Fruit fly (Drosophila melanogaster) whole organism, wandering third instar larva: ENCODE data around the gene CG14410.

Experiments
- Abd-B ChIP-seq: fragments of >200 bp; optimal IDR thresholded peaks from 2 replicates; lab custom pipeline; 2017; ENCODE audit warnings: missing biosample characterization, missing genetic modification characterization
- CG32264 ChIP-seq: fragments of 200-800 bp; sonication (Bioruptor generic); optimal IDR thresholded peaks from 2 replicates; lab custom pipeline; 2016; ENCODE audit warnings: missing biosample characterization, missing genetic modification characterization
- CG9705 ChIP-seq: fragments of 200-800 bp; sonication (Bioruptor generic); optimal IDR thresholded peaks from 2 replicates; lab custom pipeline; 2018; ENCODE audit warnings: missing biosample characterization, mild to moderate bottlenecking, missing genetic modification characterization
- CrebA ChIP-seq: fragments of 200-800 bp; sonication (Bioruptor generic); optimal IDR thresholded peaks from 2 replicates; lab custom pipeline; 2016; ENCODE audit warnings: missing biosample characterization, mild to moderate bottlenecking, missing genetic modification characterization, borderline replicate concordance
- Dfd ChIP-seq: fragments of >200 bp; optimal IDR thresholded peaks from 2 replicates; lab custom pipeline; 2017; ENCODE audit warnings: missing biosample characterization, missing genetic modification characterization
- Dif ChIP-seq: fragments of 200-275, 200-300 bp; sonication (Bioruptor generic); optimal IDR thresholded peaks from 2 replicates; lab custom pipeline; 2018; ENCODE audit warnings: missing biosample characterization, missing genetic modification characterization; ENCODE audit not compliant: partially characterized antibody
- HLH106 ChIP-seq: fragments of 200-800 bp; optimal IDR thresholded peaks from 3 replicates; lab custom pipeline; 2019; ENCODE audit warnings: missing biosample characterization, mild to moderate bottlenecking, missing genetic modification characterization, moderate library complexity
- Hnf4 ChIP-seq: fragments of 200-800 bp; sonication (Bioruptor generic); optimal IDR thresholded peaks from 2 replicates; lab custom pipeline; 2016; ENCODE audit warnings: missing biosample characterization, mild to moderate bottlenecking, missing genetic modification characterization
- Hr78 ChIP-seq: fragments of >200 bp; optimal IDR thresholded peaks from 2 replicates; lab custom pipeline; 2017; ENCODE audit warnings: missing biosample characterization, missing genetic modification characterization
- Hr83 ChIP-seq: fragments of 200-300 bp; sonication (Bioruptor generic); optimal IDR thresholded peaks from 2 replicates; lab custom pipeline; 2016; ENCODE audit warnings: missing biosample characterization, mild to moderate bottlenecking, missing genetic modification characterization, moderate library complexity; ENCODE audit not compliant: poor library complexity, severe bottlenecking
- Jra ChIP-seq: sonication (Bioruptor generic); optimal IDR thresholded peaks from 2 replicates; lab custom pipeline; 2016; ENCODE audit warnings: missing biosample characterization, missing genetic modification characterization
- Mio ChIP-seq: sonication (Bioruptor generic); optimal IDR thresholded peaks from 2 replicates; lab custom pipeline; 2016; ENCODE audit warnings: missing biosample characterization, missing genetic modification characterization
- Myc ChIP-seq: fragments of >200 bp; optimal IDR thresholded peaks from 2 replicates; lab custom pipeline; 2017
- N ChIP-seq: fragments of >200 bp; optimal IDR thresholded peaks from 2 replicates; lab custom pipeline; 2018; ENCODE audit warnings: missing biosample characterization, missing external identifiers, missing genetic modification characterization
- OdsH ChIP-seq: fragments of 200-800 bp; sonication (Bioruptor generic); optimal IDR thresholded peaks from 2 replicates; lab custom pipeline; 2016; ENCODE audit warnings: missing biosample characterization, mild to moderate bottlenecking, missing genetic modification characterization
- Rel ChIP-seq, 2 experiments: fragments of 200-800 bp; sonication (Bioruptor generic) in 1 of 2; optimal IDR thresholded peaks; 2 replicates in 1 of 2; 3 replicates in 1 of 2; lab custom pipeline; 2016 to 2019; ENCODE audit warnings: mild to moderate bottlenecking in 2 of 2, missing biosample characterization in 2 of 2, missing genetic modification characterization in 2 of 2, moderate library complexity in 1 of 2
- Sp1 ChIP-seq: fragments of 200-800 bp; sonication (Bioruptor generic); optimal IDR thresholded peaks from 3 replicates; lab custom pipeline; 2019; ENCODE audit warnings: missing biosample characterization, mild to moderate bottlenecking, missing genetic modification characterization, moderate library complexity
- Vsx2 ChIP-seq: fragments of 200-300, 225-300 bp; sonication (Bioruptor generic); optimal IDR thresholded peaks from 2 replicates; lab custom pipeline; 2018; ENCODE audit warnings: missing biosample characterization, missing genetic modification characterization; ENCODE audit not compliant: partially characterized antibody
- br ChIP-seq: fragments of 200-800 bp; sonication (Bioruptor generic); optimal IDR thresholded peaks from 2 replicates; lab custom pipeline; 2016; ENCODE audit warnings: missing biosample characterization, missing genetic modification characterization
- brk ChIP-seq: fragments of 200-800 bp; sonication (Bioruptor generic); optimal IDR thresholded peaks from 2 replicates; lab custom pipeline; 2016; ENCODE audit warnings: missing biosample characterization, mild to moderate bottlenecking, missing genetic modification characterization
- dl ChIP-seq, 2 experiments: fragments of 175-275, 200-275 bp in 1 of 2; fragments of 200-275 bp in 1 of 2; sonication (Bioruptor generic); optimal IDR thresholded peaks; lab custom pipeline; 2018; ENCODE audit warnings: mild to moderate bottlenecking in 2 of 2, missing biosample characterization in 2 of 2, missing genetic modification characterization in 2 of 2, moderate library complexity in 2 of 2; ENCODE audit not compliant: partially characterized antibody in 2 of 2, insufficient read depth in 1 of 2
- dmrt93B ChIP-seq: fragments of 200-800 bp; sonication (Bioruptor generic); optimal IDR thresholded peaks from 2 replicates; lab custom pipeline; 2018; ENCODE audit warnings: missing biosample characterization, mild to moderate bottlenecking, missing genetic modification characterization
- dsf ChIP-seq: sonication (Bioruptor generic); optimal IDR thresholded peaks from 2 replicates; lab custom pipeline; 2016; ENCODE audit warnings: missing biosample characterization, missing genetic modification characterization, borderline replicate concordance
- ey ChIP-seq: fragments of 200-800 bp; sonication (Bioruptor generic); optimal IDR thresholded peaks from 2 replicates; lab custom pipeline; 2016; ENCODE audit warnings: missing biosample characterization, missing genetic modification characterization
- foxo ChIP-seq, 2 experiments: fragments of 200-800 bp; sonication (Bioruptor generic); optimal IDR thresholded peaks; 2 replicates in 1 of 2; 3 replicates in 1 of 2; lab custom pipeline; 2016 to 2017; ENCODE audit warnings: missing biosample characterization in 2 of 2, missing genetic modification characterization in 2 of 2
- fru ChIP-seq: fragments of 200-800 bp; sonication (Bioruptor generic); optimal IDR thresholded peaks from 3 replicates; lab custom pipeline; 2016; ENCODE audit warnings: missing biosample characterization, mild to moderate bottlenecking, missing genetic modification characterization
- h ChIP-seq: fragments of 200-800 bp; sonication (Bioruptor generic); optimal IDR thresholded peaks from 3 replicates; lab custom pipeline; 2016; ENCODE audit warnings: missing biosample characterization, mild to moderate bottlenecking, missing genetic modification characterization
- jim ChIP-seq: fragments of 175-275, 200-325 bp; sonication (Bioruptor generic); optimal IDR thresholded peaks from 2 replicates; lab custom pipeline; 2016; ENCODE audit warnings: missing biosample characterization, mild to moderate bottlenecking, missing genetic modification characterization
- lola ChIP-seq: fragments of >200 bp; optimal IDR thresholded peaks from 2 replicates; lab custom pipeline; 2017; ENCODE audit warnings: missing biosample characterization, missing genetic modification characterization
- pan ChIP-seq: fragments of >200 bp; optimal IDR thresholded peaks from 2 replicates; lab custom pipeline; 2017
- psq ChIP-seq: fragments of 200-800 bp; sonication (Bioruptor generic); optimal IDR thresholded peaks from 3 replicates; lab custom pipeline; 2017; ENCODE audit warnings: missing biosample characterization, mild to moderate bottlenecking, missing genetic modification characterization, moderate library complexity
- rgr ChIP-seq: fragments of 200-800 bp; sonication (Bioruptor generic); optimal IDR thresholded peaks from 3 replicates; lab custom pipeline; 2016; ENCODE audit warnings: missing biosample characterization, mild to moderate bottlenecking, missing genetic modification characterization
- sage ChIP-seq: fragments of 200-800 bp; sonication (Bioruptor generic); optimal IDR thresholded peaks from 2 replicates; lab custom pipeline; 2016; ENCODE audit warnings: missing biosample characterization, mild to moderate bottlenecking, missing genetic modification characterization
- sv ChIP-seq: fragments of 200-800 bp; sonication (Bioruptor generic); optimal IDR thresholded peaks from 3 replicates; lab custom pipeline; 2016; ENCODE audit warnings: missing biosample characterization, missing genetic modification characterization
- usp ChIP-seq: fragments of >200 bp; optimal IDR thresholded peaks from 2 replicates; lab custom pipeline; 2017; ENCODE audit warnings: missing biosample characterization, missing genetic modification characterization
- woc ChIP-seq: sonication (Bioruptor generic); optimal IDR thresholded peaks from 2 replicates; lab custom pipeline; 2016; ENCODE audit warnings: missing biosample characterization, mild to moderate bottlenecking, missing genetic modification characterization

CG14410 gene

DNA sequence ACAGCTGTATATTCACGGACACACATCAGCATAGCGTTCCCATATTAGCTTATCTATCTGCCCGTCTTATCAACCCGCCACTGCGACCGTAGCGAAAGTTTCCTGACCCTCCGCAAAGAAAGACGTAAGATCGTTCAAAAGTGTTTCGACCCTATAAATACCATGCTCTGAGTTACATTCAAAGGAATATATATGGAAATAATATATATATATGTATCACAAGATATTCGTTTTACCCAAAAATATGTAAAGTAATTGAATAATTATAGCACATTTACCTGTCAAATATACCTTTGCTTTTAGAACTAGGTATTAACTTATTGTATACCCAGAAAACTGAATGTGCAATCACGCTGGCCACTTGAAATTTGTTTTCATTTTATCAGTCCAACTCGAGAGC, 26.1 kb upstream of the CG14410 start:
- peak; percentile 56 for TF ChIP-seq h
- no peak for TF ChIP-seq Jra (GFP tag; lab: Kevin White, UChicago)
- peak; percentile 47 for TF ChIP-seq HLH106
- TF ChIP-seq rgr = peak; percentile 68
- no peak for TF ChIP-seq woc
- peak; percentile 33 for TF ChIP-seq fru (GFP tag; lab: Kevin White, UChicago)
- TF ChIP-seq foxo (GFP tag; optimal IDR thresholded peaks at IDR 0.05; lab: Kevin White, UChicago) = peak in 1 of 2 experiments; percentile 67
- peak; percentile 51 for TF ChIP-seq psq (GFP tag; lab: Kevin White, UChicago)
- peak; percentile 33 for TF ChIP-seq brk (GFP tag; lab: Kevin White, UChicago)
- TF ChIP-seq Myc (lab: Kevin White, UChicago) = no peak
- peak; percentile 47 for TF ChIP-seq OdsH (GFP tag; lab: Kevin White, UChicago)
- TF ChIP-seq dmrt93B (GFP tag; lab: Kevin White, UChicago) = no peak
- peak; percentile 5 for TF ChIP-seq Hnf4 (GFP tag; lab: Kevin White, UChicago)

DNA sequence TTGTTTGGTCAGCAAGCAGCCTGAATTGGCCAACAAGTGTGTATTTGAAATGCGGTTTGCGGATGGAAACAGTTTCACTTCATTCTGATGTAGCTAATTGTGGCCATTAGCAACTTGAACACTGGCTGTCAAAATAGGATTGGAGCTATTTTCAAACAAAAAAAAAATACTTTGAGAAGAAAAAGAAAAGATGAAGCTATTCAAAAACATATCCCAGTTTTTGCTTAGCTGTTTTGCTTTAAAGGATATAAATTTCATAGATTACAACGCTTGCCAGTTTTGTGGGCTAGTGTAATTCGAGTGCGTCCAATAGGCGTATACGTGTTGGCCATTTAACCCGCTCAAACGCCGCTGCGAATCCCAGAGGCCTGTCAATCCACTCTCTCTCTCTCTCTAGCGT, 24.3 kb upstream of the CG14410 start:
- TF ChIP-seq Dif (GFP tag; lab: Kevin White, UChicago) = no peak
- TF ChIP-seq Hr83 = no peak
- TF ChIP-seq Hr78 (GFP tag; lab: Kevin White, UChicago) = no peak
- TF ChIP-seq ey = no peak
- TF ChIP-seq usp = no peak
- no peak for TF ChIP-seq dsf
- TF ChIP-seq fru (GFP tag; lab: Kevin White, UChicago) = no peak

- TF ChIP-seq psq (GFP tag; lab: Kevin White, UChicago) (peak; percentile 75), jim (GFP tag; lab: Kevin White, UChicago) (no peak), Dif (GFP tag; lab: Kevin White, UChicago) (peak; percentile 19)
Observed at dm6 chrX:14824690-14825469, 11.6 kb upstream of the CG14410 start.

DNA sequence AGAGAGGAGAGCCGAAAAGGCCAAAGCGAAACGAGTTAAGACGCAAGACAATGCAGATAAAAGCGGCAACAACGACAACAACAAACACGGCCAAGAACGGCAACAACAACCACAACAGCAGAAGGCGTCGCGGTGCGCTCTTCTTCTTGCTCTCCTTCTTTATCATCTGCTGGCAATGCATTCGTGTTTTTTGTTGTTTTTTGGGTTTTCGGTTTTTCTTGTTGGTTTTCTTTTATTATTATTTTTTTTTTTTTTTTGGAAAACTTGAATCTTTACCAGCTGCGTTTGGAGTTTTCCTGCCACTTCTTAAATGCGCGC, 11.1 kb upstream of the CG14410 start:
- TF ChIP-seq psq (GFP tag; lab: Kevin White, UChicago) = peak; percentile 63
- TF ChIP-seq Sp1 (GFP tag; lab: Kevin White, UChicago) = no peak

dm6 chrX:14825922-14826617, 10.5 kb upstream of the CG14410 start, which contains the start of gene rut:
TSS of gene rut (minus strand) at chrX:14826073.
- no peak for TF ChIP-seq Hr78 (GFP tag; lab: Kevin White, UChicago)
- TF ChIP-seq CG32264 (GFP tag; lab: Kevin White, UChicago) = no peak
- TF ChIP-seq brk (GFP tag; lab: Kevin White, UChicago) = no peak
- no peak for TF ChIP-seq dmrt93B (GFP tag; lab: Kevin White, UChicago)
- TF ChIP-seq lola (GFP tag; lab: Kevin White, UChicago) = no peak
- no peak for TF ChIP-seq Hnf4 (GFP tag; lab: Kevin White, UChicago)
- TF ChIP-seq rgr = peak; percentile 20
- TF ChIP-seq Myc (lab: Kevin White, UChicago) = no peak
- TF ChIP-seq br (GFP tag; lab: Kevin White, UChicago) = no peak
- no peak for TF ChIP-seq jim (GFP tag; lab: Kevin White, UChicago)
- no peak for TF ChIP-seq ey
- no peak for TF ChIP-seq sage (GFP tag; lab: Kevin White, UChicago)
- TF ChIP-seq usp = no peak
- TF ChIP-seq Abd-B = no peak
- TF ChIP-seq Jra (GFP tag; lab: Kevin White, UChicago) = peak; percentile 42
- TF ChIP-seq h = peak; percentile 35
- no peak for TF ChIP-seq Dfd (GFP tag; lab: Kevin White, UChicago)
- TF ChIP-seq OdsH (GFP tag; lab: Kevin White, UChicago) = no peak
- TF ChIP-seq HLH106 = no peak
- no peak for TF ChIP-seq psq (GFP tag; lab: Kevin White, UChicago)
- peak; percentile 11 for TF ChIP-seq fru (GFP tag; lab: Kevin White, UChicago)
- TF ChIP-seq Hr83 = peak; percentile 67
- TF ChIP-seq Dif (GFP tag; lab: Kevin White, UChicago) = no peak
- no peak for TF ChIP-seq Vsx2 (GFP tag; lab: Kevin White, UChicago)
- TF ChIP-seq pan (lab: Kevin White, UChicago) = no peak
- TF ChIP-seq woc = peak; percentile 82
- no peak for TF ChIP-seq dl (GFP tag; optimal IDR thresholded peaks at IDR 0.05; lab: Kevin White, UChicago; ENCODE audit: insufficient read depth in 1 of 2, partially characterized antibody in 2 of 2)
- no peak for TF ChIP-seq N
- TF ChIP-seq dsf = no peak
- no peak for TF ChIP-seq CrebA (GFP tag; lab: Kevin White, UChicago)
- TF ChIP-seq foxo (GFP tag; optimal IDR thresholded peaks at IDR 0.05; lab: Kevin White, UChicago) = peak in 1 of 2 experiments; percentile 5
- TF ChIP-seq sv (GFP tag; lab: Kevin White, UChicago) = no peak
- TF ChIP-seq CG9705 = no peak
- no peak for TF ChIP-seq Rel (GFP tag; optimal IDR thresholded peaks at IDR 0.05; lab: Kevin White, UChicago)
- no peak for TF ChIP-seq Rel (tag; optimal IDR thresholded peaks at IDR 0.05; lab: Kevin White, UChicago)
- no peak for TF ChIP-seq Mio (GFP tag; lab: Kevin White, UChicago)
